Worm (Caenorhabditis elegans): Measurements from ENCODE around the gene ceh-13.

- TF ChIP-seq nhr-237 (tag; optimal IDR thresholded peaks at IDR 0.05) (no peak), ceh-16 (tag; optimal IDR thresholded peaks at IDR 0.05) (no peak), ama-1 (optimal IDR thresholded peaks at IDR 0.05) (no peak), ztf-11 (tag; optimal IDR thresholded peaks at IDR 0.05) (no peak), snpc-4 (tag; optimal IDR thresholded peaks at IDR 0.05) (no peak), elt-1 (tag; optimal IDR thresholded peaks at IDR 0.05) (no peak), unc-55 (GFP tag; optimal IDR thresholded peaks at IDR 0.05) (no peak), zag-1 (tag; optimal IDR thresholded peaks at IDR 0.05) (no peak), ztf-4 (tag; optimal IDR thresholded peaks at IDR 0.05) (no peak), dmd-4 (tag; optimal IDR thresholded peaks at IDR 0.05) (no peak), peb-1 (tag; optimal IDR thresholded peaks at IDR 0.05) (no peak), lin-39 (tag; optimal IDR thresholded peaks at IDR 0.05) (no peak), unc-62 (GFP tag; optimal IDR thresholded peaks at IDR 0.05) (no peak)
Measured at ce11 chrIII:7558658-7559057, 3.2 kb downstream of the ceh-13 start.
